Fruit fly (Drosophila melanogaster): ENCODE data around the gene Tmtc2.

DNA sequence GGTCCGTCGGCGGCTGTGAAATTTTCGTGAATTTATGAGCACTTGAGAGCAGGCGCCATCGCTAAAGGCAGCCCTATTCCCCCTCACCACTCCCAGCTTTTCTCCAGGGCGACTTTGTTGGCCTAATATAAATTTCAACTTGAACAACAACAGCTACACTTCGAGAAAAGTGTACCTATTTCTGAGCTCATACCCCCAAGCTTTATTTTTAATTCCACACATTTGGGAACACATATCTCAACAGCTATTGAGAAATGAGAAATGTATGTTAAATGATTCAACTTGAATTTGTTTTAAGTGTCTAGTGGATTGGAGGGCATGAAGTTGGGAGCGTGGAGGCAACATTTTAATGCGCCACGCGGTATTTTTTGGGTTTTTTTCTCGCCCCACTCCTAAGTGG, 35.9 kb upstream of the Tmtc2 start:
- TF ChIP-seq kay (GFP tag; ENCODE audit: borderline replicate concordance) = no peak
- TF ChIP-seq toe (GFP tag; optimal IDR thresholded peaks at IDR 0.05) = no peak
- no peak for TF ChIP-seq cic (GFP tag; optimal IDR thresholded peaks at IDR 0.05)
- TF ChIP-seq Hr96 (GFP tag; optimal IDR thresholded peaks at IDR 0.05) = no peak
- no peak for TF ChIP-seq bab1 (GFP tag; optimal IDR thresholded peaks at IDR 0.05)
- no peak for TF ChIP-seq cnc (optimal IDR thresholded peaks at IDR 0.05)
- TF ChIP-seq tj (GFP tag; optimal IDR thresholded peaks at IDR 0.05) = no peak

All from whole organism, adult.